Worm (Caenorhabditis elegans) whole organism, midembryonic: ENCODE results near the gene Y105C5B.9.

Experiments
- T22C8.4 ChIP-seq: fragments of 200-800 bp; sonication (Bioruptor generic); IDR thresholded peaks from 2 replicates; pipeline ENCODE4 v1.3.6; 2022; ENCODE audit warnings: missing genetic modification characterization, missing compliant biosample characterization
- cog-1 ChIP-seq: sonication (generic microtip); optimal IDR thresholded peaks from 2 replicates; lab custom pipeline; 2016; ENCODE audit warnings: missing genetic modification characterization, missing compliant biosample characterization
- flt-1 ChIP-seq: fragments of 200-800 bp; sonication (Bioruptor generic); IDR thresholded peaks from 2 replicates; pipeline ENCODE4 v1.3.6; 2022; ENCODE audit warnings: missing genetic modification characterization, missing compliant biosample characterization
- klf-2 ChIP-seq: fragments of 200-800 bp; sonication (Bioruptor generic); conservative IDR thresholded peaks from 2 replicates; pipeline ENCODE4 v1.3.6; 2022; ENCODE audit warnings: missing genetic modification reagents, missing genetic modification characterization, missing compliant biosample characterization
- med-1 ChIP-seq: sonication (generic microtip); optimal IDR thresholded peaks from 2 replicates; lab custom pipeline; 2017; ENCODE audit warnings: missing genetic modification characterization, mild to moderate bottlenecking, missing compliant biosample characterization, antibody characterized with exemption, missing genetic modification reagents; ENCODE audit not compliant: insufficient read depth
- ref-1 ChIP-seq: fragments of 200-800 bp; sonication (Bioruptor generic); conservative IDR thresholded peaks from 2 replicates; pipeline ENCODE4 v1.3.6; 2022; ENCODE audit warnings: missing genetic modification reagents, missing genetic modification characterization, missing compliant biosample characterization
- tab-1 ChIP-seq: fragments of 200-800 bp; sonication (Bioruptor generic); IDR thresholded peaks from 2 replicates; pipeline ENCODE4 v1.3.6; 2022; ENCODE audit warnings: missing genetic modification characterization, missing compliant biosample characterization
- ztf-23 ChIP-seq: fragments of 200-800 bp; sonication (Bioruptor generic); IDR thresholded peaks from 2 replicates; pipeline ENCODE4 v1.3.6; 2022; ENCODE audit warnings: missing genetic modification reagents, missing genetic modification characterization, missing compliant biosample characterization
- ztf-29 ChIP-seq: fragments of 200-800 bp; sonication (Bioruptor generic); IDR thresholded peaks from 2 replicates; pipeline ENCODE4 v1.3.6; 2022; ENCODE audit warnings: missing genetic modification reagents, missing genetic modification characterization, missing compliant biosample characterization

Gene Y105C5B.9

ce11 chrIV:15930281-15930680, at the start of gene Y105C5B.9:
Y105C5B.9 (plus strand) TSS chrIV:15930581.
- no peak for TF ChIP-seq T22C8.4 (GFP tag; lab: Robert Waterston, UW)
- TF ChIP-seq klf-2 (GFP tag; lab: Robert Waterston, UW) = no peak
- no peak for TF ChIP-seq ztf-23 (GFP tag; lab: Robert Waterston, UW)
- no peak for TF ChIP-seq tab-1 (GFP tag; lab: Robert Waterston, UW)
- no peak for TF ChIP-seq ztf-29 (GFP tag; lab: Robert Waterston, UW)
- TF ChIP-seq flt-1 = no peak
- TF ChIP-seq cog-1 (tag; lab: Kevin White, UChicago) = no peak
- no peak for TF ChIP-seq med-1 (GFP tag; lab: Kevin White, UChicago)
- TF ChIP-seq ref-1 (GFP tag; lab: Robert Waterston, UW) = no peak

DNA sequence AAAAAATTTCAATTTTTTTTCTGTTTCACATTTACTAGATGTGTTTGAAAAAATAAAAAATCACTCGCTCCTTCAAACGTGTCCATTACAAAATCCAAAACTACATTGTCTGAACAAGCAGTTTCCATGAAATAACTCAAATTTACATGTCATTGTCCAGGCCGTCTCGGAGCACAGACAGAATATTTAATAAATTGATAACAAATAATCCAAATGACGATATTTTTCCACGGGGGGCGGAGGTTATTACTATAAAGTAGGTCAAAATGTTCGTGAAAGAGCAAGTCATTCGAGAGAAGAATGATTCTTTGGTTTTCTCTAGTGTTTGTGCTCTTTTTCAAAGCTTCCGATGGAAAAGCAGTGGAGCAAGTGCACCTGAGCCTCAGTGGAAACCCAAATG, 46.5 kb upstream of the Y105C5B.9 start, which contains the start of gene Y105C5B.3:
TSS of gene Y105C5B.3 (plus strand) at position 301 of the 400 bp plus-strand sequence.
- TF ChIP-seq flt-1 (no peak), klf-2 (GFP tag; lab: Robert Waterston, UW) (no peak), ztf-29 (GFP tag; lab: Robert Waterston, UW) (no peak), ref-1 (GFP tag; lab: Robert Waterston, UW) (no peak), med-1 (GFP tag; lab: Kevin White, UChicago) (no peak), ztf-23 (GFP tag; lab: Robert Waterston, UW) (no peak), T22C8.4 (GFP tag; lab: Robert Waterston, UW) (no peak), cog-1 (tag; lab: Kevin White, UChicago) (no peak), tab-1 (GFP tag; lab: Robert Waterston, UW) (no peak)

DNA sequence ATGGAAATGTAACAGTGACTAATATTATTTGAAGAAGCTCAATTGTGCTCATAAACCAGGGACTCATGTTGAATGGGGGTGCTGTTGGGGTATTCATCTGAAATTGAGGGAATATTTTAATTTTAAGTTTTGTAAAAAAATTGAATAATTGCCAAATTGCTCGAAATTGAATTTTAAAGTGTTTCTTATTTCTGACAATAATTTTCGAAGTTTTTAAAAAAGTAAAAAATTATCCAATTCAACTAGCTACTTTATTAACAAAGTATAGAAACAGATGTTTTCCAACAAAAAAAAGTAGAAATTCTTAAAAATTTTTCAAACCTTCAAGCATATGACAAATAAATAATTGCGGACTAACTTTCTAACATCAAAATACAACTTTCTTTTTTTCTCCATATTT, 36.2 kb upstream of the Y105C5B.9 start, which contains the start of gene srv-14:
TSS of gene srv-14 (minus strand) at position 101 of the 400 bp plus-strand sequence.
- TF ChIP-seq cog-1 (tag; lab: Kevin White, UChicago) = no peak
- no peak for TF ChIP-seq ref-1 (GFP tag; lab: Robert Waterston, UW)
- no peak for TF ChIP-seq flt-1
- TF ChIP-seq klf-2 (GFP tag; lab: Robert Waterston, UW) = no peak
- no peak for TF ChIP-seq ztf-29 (GFP tag; lab: Robert Waterston, UW)
- no peak for TF ChIP-seq ztf-23 (GFP tag; lab: Robert Waterston, UW)
- TF ChIP-seq med-1 (GFP tag; lab: Kevin White, UChicago) = no peak
- TF ChIP-seq T22C8.4 (GFP tag; lab: Robert Waterston, UW) = no peak
- TF ChIP-seq tab-1 (GFP tag; lab: Robert Waterston, UW) = no peak

DNA sequence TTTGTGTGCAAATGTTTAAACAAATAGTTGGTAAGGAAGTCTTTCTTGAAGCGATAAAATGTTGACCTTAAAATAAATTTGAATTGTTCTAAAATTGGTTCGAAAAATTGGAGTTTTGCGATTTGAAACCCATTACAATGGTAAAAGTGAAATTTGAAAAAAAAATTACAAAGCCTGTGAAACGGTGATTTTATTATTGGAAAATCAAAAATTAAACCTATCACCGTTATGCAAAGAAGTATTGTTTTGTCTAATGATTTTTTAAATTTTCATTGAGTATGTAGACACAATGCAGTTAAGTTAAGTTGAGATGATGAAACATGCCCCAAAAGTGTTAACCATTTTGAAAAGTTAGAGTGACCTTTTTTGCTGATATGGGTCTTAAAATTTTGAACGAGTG, 35.6 kb upstream of the Y105C5B.9 start:
- no peak for TF ChIP-seq tab-1 (GFP tag; lab: Robert Waterston, UW)
- TF ChIP-seq klf-2 (GFP tag; lab: Robert Waterston, UW) = no peak
- no peak for TF ChIP-seq med-1 (GFP tag; lab: Kevin White, UChicago)
- TF ChIP-seq T22C8.4 (GFP tag; lab: Robert Waterston, UW) = no peak
- TF ChIP-seq cog-1 (tag; lab: Kevin White, UChicago) = no peak
- no peak for TF ChIP-seq ref-1 (GFP tag; lab: Robert Waterston, UW)
- TF ChIP-seq flt-1 = no peak
- no peak for TF ChIP-seq ztf-29 (GFP tag; lab: Robert Waterston, UW)
- TF ChIP-seq ztf-23 (GFP tag; lab: Robert Waterston, UW) = no peak

ce11 chrIV:15895861-15896260, 34.5 kb upstream of the Y105C5B.9 start:
- peak; percentile 98 for TF ChIP-seq flt-1
- peak; percentile 71; the same call in 1 of the 2 replicates for TF ChIP-seq ztf-23 (GFP tag; lab: Robert Waterston, UW)
- TF ChIP-seq ref-1 (GFP tag; lab: Robert Waterston, UW) = peak; percentile 74

DNA sequence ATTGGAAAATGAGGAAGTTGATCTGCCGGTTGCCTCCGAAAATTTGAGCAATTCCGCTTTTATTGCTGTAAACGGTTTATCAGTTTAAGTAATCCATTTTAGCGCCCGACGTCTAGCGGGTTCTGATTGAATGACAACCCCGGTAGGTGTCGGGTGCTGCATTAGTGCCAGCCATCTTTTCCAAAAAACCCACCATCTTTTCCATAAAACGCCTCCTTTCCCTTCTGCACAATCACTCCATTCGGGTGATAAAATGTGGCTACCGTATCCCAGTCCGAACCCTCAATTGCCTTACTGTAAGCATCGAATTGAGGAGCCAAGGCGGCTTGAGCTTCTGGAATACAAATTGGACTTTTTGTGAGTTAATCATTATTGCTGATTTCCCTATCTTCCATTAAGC, 30.2 kb upstream of the Y105C5B.9 start:
- no peak for TF ChIP-seq klf-2 (GFP tag; lab: Robert Waterston, UW)
- no peak for TF ChIP-seq med-1 (GFP tag; lab: Kevin White, UChicago)
- TF ChIP-seq tab-1 (GFP tag; lab: Robert Waterston, UW) = no peak
- TF ChIP-seq flt-1 = no peak
- no peak for TF ChIP-seq T22C8.4 (GFP tag; lab: Robert Waterston, UW)
- no peak for TF ChIP-seq ztf-29 (GFP tag; lab: Robert Waterston, UW)
- no peak for TF ChIP-seq ztf-23 (GFP tag; lab: Robert Waterston, UW)
- no peak for TF ChIP-seq ref-1 (GFP tag; lab: Robert Waterston, UW)
- TF ChIP-seq cog-1 (tag; lab: Kevin White, UChicago) = no peak

DNA sequence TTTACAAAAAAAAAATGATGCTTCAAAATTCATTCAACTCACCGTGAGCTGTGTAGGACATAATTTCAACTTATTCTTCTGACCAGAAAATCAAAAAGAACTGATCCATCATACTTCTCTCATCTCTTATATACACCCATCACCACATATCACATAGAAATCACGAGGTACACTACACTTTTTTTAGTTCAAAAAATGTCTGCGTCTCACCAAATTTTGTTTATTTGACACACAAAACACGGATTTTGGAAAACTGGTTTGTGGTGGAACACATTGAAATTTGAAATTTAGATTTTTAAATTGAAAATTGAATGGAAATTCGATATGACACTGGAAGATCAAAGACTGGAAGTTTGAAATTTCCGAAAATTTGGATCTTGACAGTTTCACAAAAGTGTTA, 29.3 kb upstream of the Y105C5B.9 start, which contains the start of gene Y105C5B.5:
TSS of gene Y105C5B.5 (minus strand) at position 103 of the 400 bp plus-strand sequence.
- TF ChIP-seq cog-1 (tag; lab: Kevin White, UChicago) = no peak
- no peak for TF ChIP-seq T22C8.4 (GFP tag; lab: Robert Waterston, UW)
- no peak for TF ChIP-seq ref-1 (GFP tag; lab: Robert Waterston, UW)
- TF ChIP-seq flt-1 = no peak
- TF ChIP-seq klf-2 (GFP tag; lab: Robert Waterston, UW) = no peak
- TF ChIP-seq tab-1 (GFP tag; lab: Robert Waterston, UW) = no peak
- TF ChIP-seq ztf-29 (GFP tag; lab: Robert Waterston, UW) = no peak
- no peak for TF ChIP-seq ztf-23 (GFP tag; lab: Robert Waterston, UW)
- TF ChIP-seq med-1 (GFP tag; lab: Kevin White, UChicago) = no peak

ce11 chrIV:15906059-15906632, 24.2 kb upstream of the Y105C5B.9 start, which contains the start of gene srv-15:
srv-15 (plus strand) TSS chrIV:15906582.
- no peak for TF ChIP-seq T22C8.4 (GFP tag; lab: Robert Waterston, UW)
- no peak for TF ChIP-seq klf-2 (GFP tag; lab: Robert Waterston, UW)
- TF ChIP-seq ztf-29 (GFP tag; lab: Robert Waterston, UW) = no peak
- no peak for TF ChIP-seq cog-1 (tag; lab: Kevin White, UChicago)
- no peak for TF ChIP-seq tab-1 (GFP tag; lab: Robert Waterston, UW)
- no peak for TF ChIP-seq med-1 (GFP tag; lab: Kevin White, UChicago)

- TF ChIP-seq cog-1 (tag; lab: Kevin White, UChicago) (no peak), med-1 (GFP tag; lab: Kevin White, UChicago) (no peak), ref-1 (GFP tag; lab: Robert Waterston, UW) (no peak), ztf-23 (GFP tag; lab: Robert Waterston, UW) (no peak), ztf-29 (GFP tag; lab: Robert Waterston, UW) (no peak), tab-1 (GFP tag; lab: Robert Waterston, UW) (no peak), klf-2 (GFP tag; lab: Robert Waterston, UW) (no peak), T22C8.4 (GFP tag; lab: Robert Waterston, UW) (no peak), flt-1 (no peak)
Measured at ce11 chrIV:15908251-15908650, 22.1 kb upstream of the Y105C5B.9 start.
